Fruit fly (Drosophila melanogaster): ENCODE results near the gene CG12990.
A peak's percentile ranks its signal among the peaks of the same experiment; 100 is the strongest.

The CG12990 gene

dm6 chrX:17694873-17695446 lies 23.3 kb upstream of the CG12990 start (continued):
- TF ChIP-seq eg (GFP tag; IDR thresholded peaks at IDR 0.05): peak; percentile 21; the same call in 1 of the 3 replicates
- TF ChIP-seq CG1621 (tag; optimal IDR thresholded peaks at IDR 0.05): no peak
- peak; percentile 23; the same call in 1 of the 2 replicates for TF ChIP-seq CG11294 (GFP tag; IDR thresholded peaks at IDR 0.05)
- TF ChIP-seq Ets96B (tag; optimal IDR thresholded peaks at IDR 0.05): peak; percentile 6
- TF ChIP-seq CG8319 (GFP tag; optimal IDR thresholded peaks at IDR 0.05): no peak
- no peak for TF ChIP-seq CG6792 (GFP tag; optimal IDR thresholded peaks at IDR 0.05)

- TF ChIP-seq CG32006 (GFP tag; optimal IDR thresholded peaks at IDR 0.05) (peak; percentile 42), Ets96B (tag; optimal IDR thresholded peaks at IDR 0.05) (peak; percentile 4), dac (GFP tag; optimal IDR thresholded peaks at IDR 0.05) (peak; percentile 9), Lpt (GFP tag; optimal IDR thresholded peaks at IDR 0.05) (no peak), CG10631 (GFP tag; optimal IDR thresholded peaks at IDR 0.05) (no peak), fkh (GFP tag; optimal IDR thresholded peaks at IDR 0.05) (no peak), Eip75B (GFP tag; optimal IDR thresholded peaks at IDR 0.05) (no peak), cyc (GFP tag; optimal IDR thresholded peaks at IDR 0.05) (no peak), svp (GFP tag) (peak; percentile 60), Hr4 (GFP tag; optimal IDR thresholded peaks at IDR 0.05) (peak; percentile 40), Sox15 (GFP tag; optimal IDR thresholded peaks at IDR 0.05) (no peak), salr (GFP tag; optimal IDR thresholded peaks at IDR 0.05) (no peak), dsx (GFP tag; optimal IDR thresholded peaks at IDR 0.05; ENCODE audit: poor library complexity, severe bottlenecking) (no peak), CG6276 (GFP tag; optimal IDR thresholded peaks at IDR 0.05) (no peak), OdsH (GFP tag; optimal IDR thresholded peaks at IDR 0.05) (no peak), CG8319 (GFP tag; optimal IDR thresholded peaks at IDR 0.05) (no peak), achi (GFP tag; optimal IDR thresholded peaks at IDR 0.05) (peak; percentile 13), eg (GFP tag; IDR thresholded peaks at IDR 0.05) (peak; percentile 58; the same call in 2 of the 3 replicates), CG1621 (tag; optimal IDR thresholded peaks at IDR 0.05) (no peak), fd85E (GFP tag; optimal IDR thresholded peaks at IDR 0.05) (no peak), CG6792 (GFP tag; optimal IDR thresholded peaks at IDR 0.05) (no peak), CG11762 (GFP tag; optimal IDR thresholded peaks at IDR 0.05; ENCODE audit: insufficient read depth) (no peak), fd59A (GFP tag; optimal IDR thresholded peaks at IDR 0.05) (no peak), Blimp-1 (GFP tag; optimal IDR thresholded peaks at IDR 0.05) (no peak), CG16779 (tag; optimal IDR thresholded peaks at IDR 0.05) (no peak), vri (GFP tag; optimal IDR thresholded peaks at IDR 0.05) (no peak), CG8119 (GFP tag; IDR thresholded peaks at IDR 0.05) (peak; percentile 51), CG9139 (GFP tag; optimal IDR thresholded peaks at IDR 0.05) (peak; percentile 17), topi (GFP tag; optimal IDR thresholded peaks at IDR 0.05) (no peak), CG6854 (GFP tag; optimal IDR thresholded peaks at IDR 0.05) (no peak), acj6 (GFP tag; optimal IDR thresholded peaks at IDR 0.05) (peak; percentile 13), CG15336 (GFP tag; IDR thresholded peaks at IDR 0.05) (no peak), net (GFP tag; optimal IDR thresholded peaks at IDR 0.05) (peak; percentile 11), Eip78C (GFP tag) (peak; percentile 16), CG6808 (GFP tag; optimal IDR thresholded peaks at IDR 0.05) (peak; percentile 20), CG10669 (GFP tag; optimal IDR thresholded peaks at IDR 0.05) (peak; percentile 8), CG31627 (GFP tag; optimal IDR thresholded peaks at IDR 0.05) (no peak), Smox (GFP tag; optimal IDR thresholded peaks at IDR 0.05) (no peak), esn (GFP tag; optimal IDR thresholded peaks at IDR 0.05) (no peak), Met (GFP tag; optimal IDR thresholded peaks at IDR 0.05) (no peak), CG4318 (GFP tag; optimal IDR thresholded peaks at IDR 0.05) (no peak), Sox14 (GFP tag; optimal IDR thresholded peaks at IDR 0.05) (no peak), CG7368 (GFP tag; optimal IDR thresholded peaks at IDR 0.05) (no peak), CG34406 (GFP tag; optimal IDR thresholded peaks at IDR 0.05) (no peak), lz (GFP tag; optimal IDR thresholded peaks at IDR 0.05) (no peak), CG8632 (GFP tag; optimal IDR thresholded peaks at IDR 0.05) (no peak)
Observed at dm6 chrX:17693981-17694872, 22.5 kb upstream of the CG12990 start.

All from whole organism, prepupa.